Worm (Caenorhabditis elegans): Measurements from ENCODE around the gene acs-9.

Gene acs-9

ce11 chrX:16901906-16902383, 21.6 kb upstream of the acs-9 start:
- TF ChIP-seq tbx-2 (tag; optimal IDR thresholded peaks at IDR 0.05) (peak; percentile 18), hlh-30 (tag; optimal IDR thresholded peaks at IDR 0.05; ENCODE audit: insufficient read depth) (peak; percentile 91), ceh-31 (tag; optimal IDR thresholded peaks at IDR 0.05) (peak; percentile 22), unc-55 (GFP tag; optimal IDR thresholded peaks at IDR 0.05) (peak; percentile 34)

- TF ChIP-seq unc-42 (tag; optimal IDR thresholded peaks at IDR 0.05): no peak
- no peak for TF ChIP-seq fax-1 (tag; optimal IDR thresholded peaks at IDR 0.05)
- no peak for TF ChIP-seq nhr-11 (tag; optimal IDR thresholded peaks at IDR 0.05)
- TF ChIP-seq hlh-6 (tag; optimal IDR thresholded peaks at IDR 0.05): no peak
- no peak for TF ChIP-seq unc-86 (tag; optimal IDR thresholded peaks at IDR 0.05)
- TF ChIP-seq ceh-30 (tag; optimal IDR thresholded peaks at IDR 0.05): no peak
- no peak for TF ChIP-seq ceh-9 (tag; optimal IDR thresholded peaks at IDR 0.05)
- TF ChIP-seq pag-3 (tag; optimal IDR thresholded peaks at IDR 0.05; ENCODE audit: borderline replicate concordance): no peak
- no peak for TF ChIP-seq C08G9.2 (tag; optimal IDR thresholded peaks at IDR 0.05)
- no peak for TF ChIP-seq pat-9 (tag; optimal IDR thresholded peaks at IDR 0.05)
- TF ChIP-seq fkh-10 (GFP tag; optimal IDR thresholded peaks at IDR 0.05): no peak
- no peak for TF ChIP-seq rnt-1 (tag; optimal IDR thresholded peaks at IDR 0.05)
- no peak for TF ChIP-seq unc-55 (GFP tag; optimal IDR thresholded peaks at IDR 0.05)
- TF ChIP-seq npax-4 (tag; optimal IDR thresholded peaks at IDR 0.05): no peak
- no peak for TF ChIP-seq K02D7.2 (tag; optimal IDR thresholded peaks at IDR 0.05)
- TF ChIP-seq ama-1 (optimal IDR thresholded peaks at IDR 0.05): no peak
- no peak for TF ChIP-seq fkh-6 (tag; optimal IDR thresholded peaks at IDR 0.05)
- TF ChIP-seq ceh-2 (tag; optimal IDR thresholded peaks at IDR 0.05): no peak
- TF ChIP-seq ceh-22 (tag; optimal IDR thresholded peaks at IDR 0.05): no peak
Measured at ce11 chrX:16894577-16894976, 14.3 kb upstream of the acs-9 start, which contains the start of gene F39F10.2. Gene F39F10.2 (plus strand): TSS chrX:16894877.

- TF ChIP-seq eyg-1 (tag; optimal IDR thresholded peaks at IDR 0.05): no peak
- TF ChIP-seq odd-2 (tag; optimal IDR thresholded peaks at IDR 0.05): no peak
- no peak for TF ChIP-seq F13H6.1 (tag; optimal IDR thresholded peaks at IDR 0.05)
- no peak for TF ChIP-seq ama-1 (optimal IDR thresholded peaks at IDR 0.05)
- no peak for TF ChIP-seq mec-3 (tag; optimal IDR thresholded peaks at IDR 0.05; ENCODE audit: borderline replicate concordance)
- TF ChIP-seq ceh-6 (GFP tag; optimal IDR thresholded peaks at IDR 0.05): no peak
- no peak for TF ChIP-seq ceh-2 (tag; optimal IDR thresholded peaks at IDR 0.05)
- no peak for TF ChIP-seq pqm-1 (tag; optimal IDR thresholded peaks at IDR 0.05)
- TF ChIP-seq ceh-14 (tag; optimal IDR thresholded peaks at IDR 0.05): no peak
- TF ChIP-seq pag-3 (tag; optimal IDR thresholded peaks at IDR 0.05; ENCODE audit: borderline replicate concordance): no peak
- no peak for TF ChIP-seq pha-2 (tag; optimal IDR thresholded peaks at IDR 0.05)
- no peak for TF ChIP-seq hlh-6 (tag; optimal IDR thresholded peaks at IDR 0.05)
- TF ChIP-seq Y22D7AL.16 (tag; optimal IDR thresholded peaks at IDR 0.05): no peak
- TF ChIP-seq fkh-6 (tag; optimal IDR thresholded peaks at IDR 0.05): no peak
- TF ChIP-seq K09A11.1 (tag; optimal IDR thresholded peaks at IDR 0.05; ENCODE audit: insufficient read depth): no peak
- TF ChIP-seq ceh-9 (tag; optimal IDR thresholded peaks at IDR 0.05): no peak
- no peak for TF ChIP-seq lin-11 (tag; optimal IDR thresholded peaks at IDR 0.05)
- TF ChIP-seq fax-1 (tag; optimal IDR thresholded peaks at IDR 0.05): no peak
- TF ChIP-seq nfya-1 (tag; optimal IDR thresholded peaks at IDR 0.05): no peak
Measured at ce11 chrX:16893767-16894166, 13.4 kb upstream of the acs-9 start.

DNA sequence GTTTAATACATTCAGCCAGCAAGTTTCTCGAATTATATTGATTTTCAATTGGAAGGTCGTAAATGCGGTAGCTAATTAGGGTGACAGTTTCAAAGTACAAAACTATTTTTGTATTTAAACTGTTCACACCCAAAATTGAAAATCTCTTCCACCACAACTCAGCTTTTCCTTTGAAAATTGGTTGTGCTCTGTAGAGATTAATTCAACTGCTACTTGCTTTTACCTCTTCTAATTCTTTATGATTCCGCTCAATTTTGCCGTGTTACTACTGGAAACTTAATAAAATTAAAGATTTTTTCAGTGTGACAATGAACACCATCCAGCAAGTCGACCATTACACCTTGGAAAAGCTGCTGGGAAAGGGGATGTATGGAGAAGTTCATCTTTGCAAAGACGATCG, 11.4 kb upstream of the acs-9 start, which contains the start of gene F39F10.3:
TSS of gene F39F10.3 (plus strand) at position 301 of the 400 bp plus-strand sequence.
- TF ChIP-seq ceh-18 (tag; optimal IDR thresholded peaks at IDR 0.05): no peak
- TF ChIP-seq K02D7.2 (tag; optimal IDR thresholded peaks at IDR 0.05): no peak
- no peak for TF ChIP-seq ceh-24 (tag; optimal IDR thresholded peaks at IDR 0.05)
- TF ChIP-seq ahr-1 (tag; optimal IDR thresholded peaks at IDR 0.05): no peak
- no peak for TF ChIP-seq F13H6.1 (tag; optimal IDR thresholded peaks at IDR 0.05)
- no peak for TF ChIP-seq ceh-14 (tag; optimal IDR thresholded peaks at IDR 0.05)
- TF ChIP-seq C08G9.2 (tag; optimal IDR thresholded peaks at IDR 0.05): no peak
